Fruit fly (Drosophila melanogaster) whole organism, embryonic: ENCODE measurements around the gene CG3662.

Source experiments
- CG11247 ChIP-seq: fragments of 200-800 bp; sonication (Bioruptor generic); IDR thresholded peaks from 2 replicates; pipeline ENCODE4 v1.3.6; 2022; ENCODE audit warnings: missing biosample characterization, missing genetic modification characterization
- CG11398 ChIP-seq: fragments of 200-800 bp; sonication (Bioruptor generic); optimal IDR thresholded peaks from 2 replicates; lab custom pipeline; 2016; ENCODE audit warnings: missing biosample characterization, missing genetic modification characterization
- Spps ChIP-seq: fragments of 200-800 bp; sonication (Bioruptor generic); optimal IDR thresholded peaks from 2 replicates; lab custom pipeline; 2018; ENCODE audit warnings: missing biosample characterization, mild to moderate bottlenecking, missing genetic modification characterization
- bsh ChIP-seq, 2 experiments: fragments of 200-800 bp; sonication (Bioruptor generic); optimal IDR thresholded peaks; 2 replicates each; lab custom pipeline; 2017 to 2018; ENCODE audit warnings: mild to moderate bottlenecking in 2 of 2, missing biosample characterization in 2 of 2, missing genetic modification characterization in 2 of 2, moderate library complexity in 1 of 2

DNA sequence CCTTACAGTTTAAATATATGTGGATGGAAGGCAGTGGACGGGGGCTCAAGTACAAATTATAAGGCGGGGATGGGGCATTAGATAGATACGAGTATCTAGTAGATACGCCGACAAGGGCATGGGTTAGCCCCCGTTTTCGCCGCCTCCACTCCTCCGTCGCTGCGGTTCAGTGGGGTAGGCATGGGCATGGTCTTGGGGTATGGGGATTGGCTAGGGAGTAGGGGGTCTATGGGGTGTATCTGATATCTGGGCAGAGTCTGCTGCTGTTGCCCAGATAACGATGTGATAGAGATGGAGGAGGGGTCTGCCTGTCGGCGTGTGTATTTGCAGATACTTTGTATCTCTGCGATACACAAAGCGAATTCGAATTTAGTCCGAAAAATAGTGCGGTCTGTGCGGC is 31.1 kb upstream of the CG3662 start:
- TF ChIP-seq bsh (GFP tag; optimal IDR thresholded peaks at IDR 0.05; lab: Kevin White, UChicago) = no peak
- no peak for TF ChIP-seq CG11398 (GFP tag; lab: Kevin White, UChicago)
- no peak for TF ChIP-seq CG11247 (GFP tag; lab: Robert Waterston, UW)
- TF ChIP-seq Spps (tag; lab: Kevin White, UChicago) = no peak
